Worm (Caenorhabditis elegans) whole organism, mixed stage, embryonic: ENCODE measurements around the gene unc-30.

Experiments used
- M03D4.4 ChIP-seq: sonication (generic microtip); optimal IDR thresholded peaks from 2 replicates; lab custom pipeline; 2017; ENCODE audit warnings: mild to moderate bottlenecking, missing genetic modification characterization, missing compliant biosample characterization
- bed-3 ChIP-seq: fragments of 200-800 bp; sonication (Bioruptor generic); optimal IDR thresholded peaks from 3 replicates; lab custom pipeline; 2018; ENCODE audit warnings: mild to moderate bottlenecking, missing genetic modification characterization, moderate library complexity, missing compliant biosample characterization
- blmp-1 ChIP-seq: fragments of 150-350 bp; optimal IDR thresholded peaks from 2 replicates; lab custom pipeline; 2014; ENCODE audit warnings: missing biosample characterization, missing genetic modification characterization
- ceh-39 ChIP-seq: fragments of 150-350 bp; optimal IDR thresholded peaks from 2 replicates; lab custom pipeline; 2014; ENCODE audit warnings: missing biosample characterization, missing genetic modification characterization
- ceh-43 ChIP-seq: fragments of 200-800 bp; sonication (Bioruptor generic); optimal IDR thresholded peaks from 2 replicates; lab custom pipeline; 2018; ENCODE audit warnings: mild to moderate bottlenecking, missing genetic modification characterization, moderate library complexity, missing compliant biosample characterization
- ceh-83 ChIP-seq: fragments of 200-800 bp; sonication (Bioruptor generic); optimal IDR thresholded peaks from 2 replicates; lab custom pipeline; 2018; ENCODE audit warnings: mild to moderate bottlenecking, missing genetic modification characterization, missing compliant biosample characterization
- ces-1 ChIP-seq: fragments of 150-350 bp; optimal IDR thresholded peaks from 2 replicates; lab custom pipeline; 2014; ENCODE audit warnings: missing biosample characterization, missing genetic modification reagents, missing genetic modification characterization
- cnd-1 ChIP-seq: fragments of 200-800 bp; sonication (Bioruptor generic); optimal IDR thresholded peaks from 2 replicates; lab custom pipeline; 2018; ENCODE audit warnings: mild to moderate bottlenecking, missing genetic modification characterization, missing compliant biosample characterization
- drap-1 ChIP-seq: fragments of 200-800 bp; sonication (Bioruptor generic); optimal IDR thresholded peaks from 3 replicates; lab custom pipeline; 2018; ENCODE audit warnings: mild to moderate bottlenecking, missing genetic modification characterization, missing compliant biosample characterization
- elt-1 ChIP-seq: sonication (generic microtip); optimal IDR thresholded peaks from 2 replicates; lab custom pipeline; 2017; ENCODE audit warnings: missing genetic modification characterization, mild to moderate bottlenecking, missing compliant biosample characterization, antibody characterized with exemption, moderate library complexity, borderline replicate concordance; ENCODE audit not compliant: insufficient read depth
- elt-3 ChIP-seq: fragments of 150-350 bp; optimal IDR thresholded peaks from 2 replicates; lab custom pipeline; 2014; ENCODE audit warnings: missing biosample characterization, missing genetic modification characterization
- flh-1 ChIP-seq: fragments of 200-800 bp; sonication (Bioruptor generic); optimal IDR thresholded peaks from 2 replicates; lab custom pipeline; 2018; ENCODE audit warnings: mild to moderate bottlenecking, missing genetic modification characterization, moderate library complexity, missing compliant biosample characterization
- ham-2 ChIP-seq: fragments of 200-800 bp; sonication (Bioruptor generic); optimal IDR thresholded peaks from 2 replicates; lab custom pipeline; 2018; ENCODE audit warnings: mild to moderate bottlenecking, missing genetic modification characterization, missing compliant biosample characterization
- hlh-1 ChIP-seq: fragments of 150-350 bp; optimal IDR thresholded peaks from 2 replicates; lab custom pipeline; 2014; ENCODE audit warnings: missing biosample characterization, missing genetic modification reagents, missing genetic modification characterization
- lin-13 ChIP-seq: fragments of 150-350 bp; optimal IDR thresholded peaks from 2 replicates; lab custom pipeline; 2014; ENCODE audit warnings: missing biosample characterization, missing genetic modification characterization
- lin-32 ChIP-seq: fragments of 200-800 bp; sonication (Bioruptor generic); optimal IDR thresholded peaks from 2 replicates; lab custom pipeline; 2018; ENCODE audit warnings: mild to moderate bottlenecking, missing genetic modification characterization, missing compliant biosample characterization
- lsy-2 ChIP-seq: fragments of 150-350 bp; optimal IDR thresholded peaks from 2 replicates; lab custom pipeline; 2014; ENCODE audit warnings: missing biosample characterization, missing genetic modification characterization
- mab-5 ChIP-seq: fragments of 150-350 bp; optimal IDR thresholded peaks from 2 replicates; lab custom pipeline; 2014; ENCODE audit warnings: missing biosample characterization, missing genetic modification characterization
- nhr-12 ChIP-seq: fragments of 150-350 bp; optimal IDR thresholded peaks from 2 replicates; lab custom pipeline; 2014; ENCODE audit warnings: missing biosample characterization, missing genetic modification characterization
- nhr-2 ChIP-seq: fragments of 150-350 bp; optimal IDR thresholded peaks from 2 replicates; lab custom pipeline; 2014; ENCODE audit warnings: missing biosample characterization, missing genetic modification characterization
- nhr-237 ChIP-seq: fragments of 150-350 bp; optimal IDR thresholded peaks from 2 replicates; lab custom pipeline; 2014; ENCODE audit warnings: missing biosample characterization, missing genetic modification characterization
- nhr-28 ChIP-seq: fragments of 150-350 bp; optimal IDR thresholded peaks from 2 replicates; lab custom pipeline; 2014; ENCODE audit warnings: missing biosample characterization, missing genetic modification characterization
- nhr-76 ChIP-seq: sonication (generic microtip); optimal IDR thresholded peaks from 2 replicates; lab custom pipeline; 2017; ENCODE audit warnings: missing biosample characterization, missing genetic modification characterization
- pha-4 ChIP-seq: fragments of 150-350 bp; optimal IDR thresholded peaks from 2 replicates; lab custom pipeline; 2018; ENCODE audit warnings: missing biosample characterization, missing genetic modification reagents, missing genetic modification characterization
- sem-2 ChIP-seq: fragments of 200-800 bp; sonication (Bioruptor generic); optimal IDR thresholded peaks from 2 replicates; lab custom pipeline; 2018; ENCODE audit warnings: mild to moderate bottlenecking, missing genetic modification characterization, missing compliant biosample characterization
- snpc-4 ChIP-seq: fragments of 150-350 bp; optimal IDR thresholded peaks from 2 replicates; lab custom pipeline; 2014; ENCODE audit warnings: missing biosample characterization, missing genetic modification characterization
- sptf-1 ChIP-seq: sonication (generic microtip); optimal IDR thresholded peaks from 2 replicates; lab custom pipeline; 2017; ENCODE audit warnings: mild to moderate bottlenecking, missing genetic modification characterization, moderate library complexity, missing compliant biosample characterization
- unc-120 ChIP-seq: sonication (generic microtip); optimal IDR thresholded peaks from 2 replicates; lab custom pipeline; 2017; ENCODE audit warnings: missing genetic modification characterization, missing compliant biosample characterization; ENCODE audit not compliant: poor library complexity, severe bottlenecking
- unc-39 ChIP-seq: fragments of 150-350 bp; optimal IDR thresholded peaks from 2 replicates; lab custom pipeline; 2014; ENCODE audit warnings: missing biosample characterization, missing genetic modification characterization
- unc-62 ChIP-seq: fragments of 150-350 bp; optimal IDR thresholded peaks from 2 replicates; lab custom pipeline; 2014; ENCODE audit warnings: missing biosample characterization, missing genetic modification reagents, missing genetic modification characterization
- zip-8 ChIP-seq: fragments of 150-350 bp; optimal IDR thresholded peaks from 2 replicates; lab custom pipeline; 2014; ENCODE audit warnings: missing biosample characterization, missing genetic modification characterization
- ztf-11 ChIP-seq: fragments of 150-350 bp; optimal IDR thresholded peaks from 2 replicates; lab custom pipeline; 2014; ENCODE audit warnings: missing biosample characterization, missing genetic modification characterization

The unc-30 gene

ce11 chrIV:13118794-13119193, at the start of gene unc-30:
Gene unc-30, plus strand, starts transcription at chrIV:13118977.
- TF ChIP-seq snpc-4 (tag; lab: Kevin White, UChicago) (no peak), drap-1 (GFP tag; lab: Kevin White, UChicago) (no peak), flh-1 (no peak), lsy-2 (tag; lab: Kevin White, UChicago) (peak; percentile 58), ceh-43 (no peak), ceh-39 (tag; lab: Kevin White, UChicago) (no peak), pha-4 (no peak), nhr-76 (tag; lab: Kevin White, UChicago) (no peak)

- no peak for TF ChIP-seq ceh-83 (GFP tag; lab: Kevin White, UChicago)
- no peak for TF ChIP-seq hlh-1 (tag; lab: Kevin White, UChicago)
These were observed 48.6 kb upstream of the unc-30 start, which contains the start of gene scl-7 for ce11 chrIV:13070142-13070541. Gene scl-7, plus strand, starts transcription at chrIV:13070442.

- TF ChIP-seq elt-1: no peak
These were observed 47.3 kb upstream of the unc-30 start, which contains the start of gene scl-8 for ce11 chrIV:13071445-13071844. Gene scl-8, plus strand, starts transcription at chrIV:13071745.

ce11 chrIV:13075625-13076252, 43.0 kb upstream of the unc-30 start:
- no peak for TF ChIP-seq unc-120 (tag; lab: Kevin White, UChicago)
- TF ChIP-seq flh-1: no peak
- no peak for TF ChIP-seq cnd-1 (tag; lab: Kevin White, UChicago)
- no peak for TF ChIP-seq zip-8 (tag; lab: Kevin White, UChicago)
- TF ChIP-seq drap-1 (GFP tag; lab: Kevin White, UChicago): no peak
- no peak for TF ChIP-seq ceh-43
- TF ChIP-seq nhr-76 (tag; lab: Kevin White, UChicago): no peak
- no peak for TF ChIP-seq nhr-237 (tag; lab: Kevin White, UChicago)
- no peak for TF ChIP-seq M03D4.4
- TF ChIP-seq elt-3 (tag; lab: Kevin White, UChicago): no peak
- no peak for TF ChIP-seq sptf-1 (tag; lab: Kevin White, UChicago)
- TF ChIP-seq ceh-83 (GFP tag; lab: Kevin White, UChicago): no peak
- no peak for TF ChIP-seq lin-13
- no peak for TF ChIP-seq nhr-28 (tag; lab: Kevin White, UChicago)
- no peak for TF ChIP-seq ztf-11 (tag; lab: Kevin White, UChicago)
- no peak for TF ChIP-seq blmp-1 (tag; lab: Kevin White, UChicago)
- no peak for TF ChIP-seq elt-1
- TF ChIP-seq lsy-2 (tag; lab: Kevin White, UChicago): no peak

ce11 chrIV:13076620-13077019, 42.2 kb upstream of the unc-30 start, which contains the start of gene C39E9.7:
Gene C39E9.7, minus strand, starts transcription at chrIV:13076720.
- TF ChIP-seq drap-1 (GFP tag; lab: Kevin White, UChicago) (no peak), unc-39 (tag; lab: Kevin White, UChicago) (no peak), sem-2 (no peak), bed-3 (no peak), ceh-39 (tag; lab: Kevin White, UChicago) (no peak), unc-120 (tag; lab: Kevin White, UChicago) (no peak), elt-3 (tag; lab: Kevin White, UChicago) (no peak), ztf-11 (tag; lab: Kevin White, UChicago) (no peak), lin-13 (no peak), blmp-1 (tag; lab: Kevin White, UChicago) (no peak), ceh-83 (GFP tag; lab: Kevin White, UChicago) (no peak), flh-1 (no peak), mab-5 (tag; lab: Kevin White, UChicago) (no peak), nhr-237 (tag; lab: Kevin White, UChicago) (no peak), lsy-2 (tag; lab: Kevin White, UChicago) (no peak)

- TF ChIP-seq bed-3 (no peak), lsy-2 (tag; lab: Kevin White, UChicago) (no peak), mab-5 (tag; lab: Kevin White, UChicago) (no peak), unc-62 (GFP tag; lab: Kevin White, UChicago) (no peak), lin-32 (no peak), blmp-1 (tag; lab: Kevin White, UChicago) (no peak), cnd-1 (tag; lab: Kevin White, UChicago) (no peak), lin-13 (no peak), nhr-12 (tag; lab: Kevin White, UChicago) (no peak), flh-1 (no peak), ham-2 (GFP tag; lab: Kevin White, UChicago) (no peak), ces-1 (GFP tag; lab: Kevin White, UChicago) (no peak), nhr-2 (tag; lab: Kevin White, UChicago) (no peak), M03D4.4 (no peak), elt-3 (tag; lab: Kevin White, UChicago) (no peak), drap-1 (GFP tag; lab: Kevin White, UChicago) (no peak), nhr-28 (tag; lab: Kevin White, UChicago) (no peak), unc-39 (tag; lab: Kevin White, UChicago) (no peak)
These were observed 41.1 kb upstream of the unc-30 start for ce11 chrIV:13077694-13078093.
